Fruit fly (Drosophila melanogaster) whole organism, embryonic: ENCODE results near the gene phol.

ENCODE experiments used
- Aef1 ChIP-seq: fragments of 200-800 bp; sonication (Bioruptor generic); IDR thresholded peaks from 3 replicates; pipeline ENCODE4 v1.3.6; 2022; ENCODE audit warnings: missing biosample characterization, missing genetic modification characterization
- CG10267 ChIP-seq: fragments of 200-800 bp; sonication (Bioruptor generic); optimal IDR thresholded peaks from 2 replicates; lab custom pipeline; 2018; ENCODE audit warnings: missing biosample characterization, mild to moderate bottlenecking, missing genetic modification characterization, moderate library complexity
- CG10543 ChIP-seq: fragments of 200-800 bp; sonication (Bioruptor generic); optimal IDR thresholded peaks from 3 replicates; lab custom pipeline; 2017; ENCODE audit warnings: missing biosample characterization, mild to moderate bottlenecking, missing genetic modification characterization, moderate library complexity
- CG11093 ChIP-seq: fragments of 200-800 bp; sonication (Bioruptor generic); IDR thresholded peaks from 3 replicates; pipeline ENCODE4 v1.3.6; 2022; ENCODE audit warnings: missing biosample characterization, missing genetic modification characterization
- CG11504 ChIP-seq: fragments of 200-800 bp; sonication (Bioruptor generic); optimal IDR thresholded peaks from 3 replicates; lab custom pipeline; 2019; ENCODE audit warnings: missing biosample characterization, mild to moderate bottlenecking, missing genetic modification characterization, moderate library complexity
- CG12155 ChIP-seq: fragments of 200-800 bp; sonication (Bioruptor generic); optimal IDR thresholded peaks from 3 replicates; lab custom pipeline; 2016; ENCODE audit warnings: missing biosample characterization, missing genetic modification characterization
- CG17328 ChIP-seq: fragments of 200-800 bp; sonication (Bioruptor generic); IDR thresholded peaks from 2 replicates; pipeline ENCODE4 v1.3.6; 2022; ENCODE audit warnings: missing biosample characterization, missing genetic modification characterization
- CG18011 ChIP-seq: fragments of 200-800 bp; sonication (Bioruptor generic); optimal IDR thresholded peaks from 2 replicates; lab custom pipeline; 2017; ENCODE audit warnings: missing biosample characterization, missing genetic modification characterization, mild to moderate bottlenecking, moderate library complexity, missing genotype
- CG1832 ChIP-seq: fragments of 200-800 bp; sonication (Bioruptor generic); optimal IDR thresholded peaks from 2 replicates; lab custom pipeline; 2017; ENCODE audit warnings: missing biosample characterization, mild to moderate bottlenecking, missing genetic modification characterization, inconsistent platforms
- CG2116 ChIP-seq: fragments of 200-800 bp; sonication (Bioruptor generic); optimal IDR thresholded peaks from 3 replicates; lab custom pipeline; 2018; ENCODE audit warnings: missing biosample characterization, mild to moderate bottlenecking, missing genetic modification characterization
- CG30403 ChIP-seq: fragments of 200-800 bp; sonication (Bioruptor generic); optimal IDR thresholded peaks from 3 replicates; lab custom pipeline; 2016; ENCODE audit warnings: missing biosample characterization, missing genetic modification characterization
- CG34224 ChIP-seq: fragments of 200-800 bp; sonication (Bioruptor generic); IDR thresholded peaks from 3 replicates; pipeline ENCODE4 v1.3.6; 2022; ENCODE audit warnings: missing biosample characterization, missing genetic modification characterization; ENCODE audit not compliant: partially characterized antibody
- CG4282 ChIP-seq: fragments of 200-800 bp; sonication (Bioruptor generic); optimal IDR thresholded peaks from 2 replicates; lab custom pipeline; 2016; ENCODE audit warnings: missing biosample characterization, missing genetic modification characterization
- CG4617 ChIP-seq: fragments of 200-800 bp; sonication (Bioruptor generic); optimal IDR thresholded peaks from 3 replicates; lab custom pipeline; 2016; ENCODE audit warnings: missing biosample characterization, missing genetic modification characterization, borderline replicate concordance
- CG5180 ChIP-seq: fragments of 200-800 bp; sonication (Bioruptor generic); optimal IDR thresholded peaks from 3 replicates; lab custom pipeline; 2017; ENCODE audit warnings: missing biosample characterization, missing genetic modification characterization, mild to moderate bottlenecking, moderate library complexity, missing genetic modification reagents
- CG7357 ChIP-seq: fragments of 200-800 bp; sonication (Bioruptor generic); IDR thresholded peaks from 3 replicates; pipeline ENCODE4 v1.3.6; 2022; ENCODE audit warnings: missing biosample characterization, missing genetic modification characterization
- CG8290 ChIP-seq, 3 experiments: fragments of 200-800 bp; sonication (Bioruptor generic); optimal IDR thresholded peaks; 2 replicates each; lab custom pipeline; 2016 to 2019; ENCODE audit warnings: missing biosample characterization in 3 of 3, missing genetic modification characterization in 3 of 3, mild to moderate bottlenecking in 2 of 3, moderate library complexity in 1 of 3
- CHES-1-like ChIP-seq: fragments of 200-800 bp; sonication (Bioruptor generic); optimal IDR thresholded peaks from 2 replicates; lab custom pipeline; 2016; ENCODE audit warnings: missing biosample characterization, missing genetic modification characterization
- Camta ChIP-seq: fragments of 200-800 bp; sonication (Bioruptor generic); optimal IDR thresholded peaks from 2 replicates; lab custom pipeline; 2016; ENCODE audit warnings: missing biosample characterization, missing genetic modification characterization
- Dek ChIP-seq: fragments of 200-800 bp; sonication (Bioruptor generic); optimal IDR thresholded peaks from 3 replicates; lab custom pipeline; 2019; ENCODE audit warnings: missing biosample characterization, mild to moderate bottlenecking, missing genetic modification characterization, moderate library complexity
- Dip3 ChIP-seq: fragments of 200-800 bp; sonication (Bioruptor generic); optimal IDR thresholded peaks from 3 replicates; lab custom pipeline; 2016; ENCODE audit warnings: missing biosample characterization, missing genetic modification characterization
- E2f2 ChIP-seq: fragments of 200-800 bp; sonication (Bioruptor generic); IDR thresholded peaks from 2 replicates; pipeline ENCODE4 v1.3.6; 2022; ENCODE audit warnings: missing biosample characterization, missing genetic modification characterization
- Elba2 ChIP-seq: fragments of 200-800 bp; sonication (Bioruptor generic); optimal IDR thresholded peaks from 3 replicates; lab custom pipeline; 2016; ENCODE audit warnings: missing biosample characterization, missing genetic modification characterization
- Hand ChIP-seq: fragments of 200-800 bp; sonication (Bioruptor generic); optimal IDR thresholded peaks from 2 replicates; lab custom pipeline; 2017; ENCODE audit warnings: mild to moderate bottlenecking, missing biosample characterization, missing genetic modification reagents, missing genetic modification characterization
- Hr3 ChIP-seq: fragments of 200-800 bp; sonication (Bioruptor generic); optimal IDR thresholded peaks from 3 replicates; lab custom pipeline; 2016; ENCODE audit warnings: missing biosample characterization, missing genetic modification characterization
- MBD-R2 ChIP-seq: fragments of 200-800 bp; sonication (Bioruptor generic); IDR thresholded peaks from 2 replicates; pipeline ENCODE4 v1.3.6; 2022; ENCODE audit warnings: missing biosample characterization, missing genetic modification characterization
- Mrtf ChIP-seq: fragments of 200-800 bp; sonication (Bioruptor generic); IDR thresholded peaks from 3 replicates; pipeline ENCODE4 v1.3.6; 2022; ENCODE audit warnings: missing biosample characterization, missing genetic modification characterization
- Nf-YB ChIP-seq: fragments of 200-800 bp; sonication (Bioruptor generic); optimal IDR thresholded peaks from 3 replicates; lab custom pipeline; 2019; ENCODE audit warnings: missing biosample characterization, mild to moderate bottlenecking, missing genetic modification characterization, moderate library complexity
- Nf-YC ChIP-seq: fragments of 200-800 bp; optimal IDR thresholded peaks from 3 replicates; lab custom pipeline; 2019; ENCODE audit warnings: missing biosample characterization, mild to moderate bottlenecking, missing genetic modification characterization, moderate library complexity
- Pdp1 ChIP-seq, 2 experiments: fragments of 200-800 bp; sonication (Bioruptor generic); optimal IDR thresholded peaks; 3 replicates each; lab custom pipeline; 2016; ENCODE audit warnings: missing biosample characterization in 2 of 2, missing genetic modification characterization in 2 of 2, mild to moderate bottlenecking in 1 of 2, moderate library complexity in 1 of 2
- Sry-β ChIP-seq: fragments of 200-800 bp; sonication (Bioruptor generic); optimal IDR thresholded peaks from 2 replicates; lab custom pipeline; 2018; ENCODE audit warnings: missing biosample characterization, mild to moderate bottlenecking, missing genetic modification characterization, moderate library complexity
- Sry-δ ChIP-seq: fragments of 200-800 bp; sonication (Bioruptor generic); optimal IDR thresholded peaks from 2 replicates; lab custom pipeline; 2016; ENCODE audit warnings: missing biosample characterization, missing genetic modification characterization
- caup ChIP-seq: fragments of 200-800 bp; sonication (Bioruptor generic); optimal IDR thresholded peaks from 3 replicates; lab custom pipeline; 2017; ENCODE audit warnings: missing biosample characterization, mild to moderate bottlenecking, missing genetic modification characterization, moderate library complexity; ENCODE audit not compliant: severe bottlenecking
- chn ChIP-seq: fragments of 200-800 bp; sonication (Bioruptor generic); optimal IDR thresholded peaks from 2 replicates; lab custom pipeline; 2016; ENCODE audit warnings: missing biosample characterization, missing genetic modification characterization
- dati ChIP-seq: fragments of 200-800 bp; sonication (Bioruptor generic); IDR thresholded peaks from 2 replicates; pipeline ENCODE4 v1.3.6; 2022; ENCODE audit warnings: missing biosample characterization, missing genetic modification characterization
- disco-r ChIP-seq: fragments of 200-800 bp; sonication (Bioruptor generic); optimal IDR thresholded peaks from 2 replicates; lab custom pipeline; 2016; ENCODE audit warnings: missing biosample characterization, missing genetic modification characterization
- dmrt99B ChIP-seq: fragments of 200-800 bp; sonication (Bioruptor generic); optimal IDR thresholded peaks from 2 replicates; lab custom pipeline; 2018; ENCODE audit warnings: missing biosample characterization, mild to moderate bottlenecking, missing genetic modification characterization, moderate library complexity
- esg ChIP-seq: fragments of 200-800 bp; sonication (Bioruptor generic); conservative IDR thresholded peaks from 2 replicates; pipeline ENCODE4 v1.3.6; 2022; ENCODE audit warnings: missing biosample characterization, missing genetic modification characterization
- eve ChIP-seq, 2 experiments: fragments of >200 bp; optimal IDR thresholded peaks; 2 replicates each; lab custom pipeline; 2017; ENCODE audit warnings: missing biosample characterization in 2 of 2, missing genetic modification characterization in 2 of 2
- gem ChIP-seq: fragments of 200-800 bp; sonication (Bioruptor generic); optimal IDR thresholded peaks from 2 replicates; lab custom pipeline; 2019; ENCODE audit warnings: missing biosample characterization, mild to moderate bottlenecking, missing genetic modification characterization, moderate library complexity
- ham ChIP-seq: fragments of 200-800 bp; sonication (Bioruptor generic); IDR thresholded peaks from 2 replicates; pipeline ENCODE4 v1.3.6; 2022; ENCODE audit warnings: missing biosample characterization, missing genetic modification characterization
- kah ChIP-seq: fragments of 200-800 bp; sonication (Bioruptor generic); optimal IDR thresholded peaks from 2 replicates; lab custom pipeline; 2018; ENCODE audit warnings: missing biosample characterization, mild to moderate bottlenecking, missing genetic modification characterization
- lola ChIP-seq, 3 experiments: fragments of >200 bp in 2 of 3; fragments of 200-800 bp in 1 of 3; sonication (Bioruptor generic) in 1 of 3; optimal IDR thresholded peaks; 2 replicates each; lab custom pipeline; 2017 to 2019; ENCODE audit warnings: missing biosample characterization in 3 of 3, missing genetic modification characterization in 3 of 3, mild to moderate bottlenecking in 1 of 3, moderate library complexity in 1 of 3
- mam ChIP-seq: fragments of 200-800 bp; sonication (Bioruptor generic); optimal IDR thresholded peaks from 3 replicates; lab custom pipeline; 2016; ENCODE audit warnings: missing biosample characterization, missing genetic modification characterization
- nau ChIP-seq: fragments of 200-800 bp; sonication (Bioruptor generic); optimal IDR thresholded peaks from 3 replicates; lab custom pipeline; 2017; ENCODE audit warnings: missing biosample characterization, mild to moderate bottlenecking, missing genetic modification characterization, missing genetic modification reagents
- salm ChIP-seq: fragments of 200-800 bp; sonication (Bioruptor generic); optimal IDR thresholded peaks from 2 replicates; lab custom pipeline; 2018; ENCODE audit warnings: missing biosample characterization, mild to moderate bottlenecking, missing genetic modification characterization
- sens ChIP-seq: fragments of 200-800 bp; sonication (Bioruptor generic); peaks from one replicate; lab custom pipeline; 2016; ENCODE audit warnings: missing biosample characterization, missing genetic modification characterization
- sob ChIP-seq: fragments of 200-800 bp; sonication (Bioruptor generic); IDR thresholded peaks from 2 replicates; pipeline ENCODE4 v1.3.6; 2022; ENCODE audit warnings: missing biosample characterization, missing genetic modification characterization
- tin ChIP-seq: fragments of 200-800 bp; sonication (Bioruptor generic); optimal IDR thresholded peaks from 3 replicates; lab custom pipeline; 2016; ENCODE audit warnings: missing biosample characterization, missing genetic modification characterization

Gene phol

dm6 chr3L:9457619-9458092 is 1.6 kb upstream of the phol start, which contains the start of gene CG3437 (continued):
- peak; percentile 97 for TF ChIP-seq CG7357 (GFP tag; lab: Robert Waterston, UW)
- peak; percentile 99 for TF ChIP-seq esg
- TF ChIP-seq kah (GFP tag; lab: Kevin White, UChicago) = peak; percentile 97
- TF ChIP-seq CG10543 (GFP tag; lab: Kevin White, UChicago) = peak; percentile 97
- TF ChIP-seq Nf-YC = peak; percentile 83
- peak; percentile 98 for TF ChIP-seq Dek (tag; lab: Kevin White, UChicago)
- peak; percentile 99 for TF ChIP-seq MBD-R2 (GFP tag; lab: Robert Waterston, UW)
- TF ChIP-seq tin (GFP tag; lab: Kevin White, UChicago) = peak; percentile 98
- TF ChIP-seq eve (GFP tag; optimal IDR thresholded peaks at IDR 0.05; lab: Kevin White, UChicago) = no peak
- peak; percentile 97 for TF ChIP-seq salm
- peak; percentile 99 for TF ChIP-seq gem (tag; lab: Kevin White, UChicago)
- TF ChIP-seq nau = peak; percentile 98
- TF ChIP-seq Mrtf = peak; percentile 99
- TF ChIP-seq CG10267 (tag; lab: Kevin White, UChicago) = peak; percentile 94
- TF ChIP-seq Nf-YB (GFP tag; lab: Kevin White, UChicago) = peak; percentile 87
- peak; percentile 97 for TF ChIP-seq CG8290 (GFP tag; optimal IDR thresholded peaks at IDR 0.05; lab: Kevin White, UChicago)
- TF ChIP-seq CG8290 (tag; optimal IDR thresholded peaks at IDR 0.05; lab: Kevin White, UChicago) = peak; percentile 96 to 98
- TF ChIP-seq Sry-δ (GFP tag; lab: Kevin White, UChicago) = peak; percentile 78
- TF ChIP-seq lola (GFP tag; optimal IDR thresholded peaks at IDR 0.05; lab: Kevin White, UChicago) = peak in 1 of 3 experiments; percentile 97
- peak; percentile 99 for TF ChIP-seq Aef1 (GFP tag; lab: Robert Waterston, UW)
- TF ChIP-seq caup (GFP tag; lab: Kevin White, UChicago) = peak; percentile 99
- TF ChIP-seq CG5180 (GFP tag; lab: Kevin White, UChicago) = peak; percentile 91
- TF ChIP-seq Pdp1 (GFP tag; optimal IDR thresholded peaks at IDR 0.05; lab: Kevin White, UChicago) = peak; percentile 97 to 99
- TF ChIP-seq CG11093 (GFP tag; lab: Robert Waterston, UW) = peak; percentile 99
- peak; percentile 99 for TF ChIP-seq dati (GFP tag; lab: Robert Waterston, UW)
- peak; percentile 99 for TF ChIP-seq CG17328 (GFP tag; lab: Robert Waterston, UW)
- peak; percentile 97 for TF ChIP-seq Camta (GFP tag; lab: Kevin White, UChicago)
- peak; percentile 98 for TF ChIP-seq CG4617 (GFP tag; lab: Kevin White, UChicago)
- peak; percentile 97 for TF ChIP-seq Hand (GFP tag; lab: Kevin White, UChicago)
- TF ChIP-seq CG12155 (GFP tag; lab: Kevin White, UChicago) = peak; percentile 98
- peak; percentile 97 for TF ChIP-seq CG4282 (GFP tag; lab: Kevin White, UChicago)
- TF ChIP-seq sens = peak; percentile 100
- TF ChIP-seq CG2116 = peak; percentile 90
- TF ChIP-seq CG30403 (GFP tag; lab: Kevin White, UChicago) = peak; percentile 99
- TF ChIP-seq CG18011 (GFP tag; lab: Kevin White, UChicago) = peak; percentile 93
- peak; percentile 99 for TF ChIP-seq chn (GFP tag; lab: Kevin White, UChicago)
- peak; percentile 99 for TF ChIP-seq sob
- TF ChIP-seq dmrt99B (tag; lab: Kevin White, UChicago) = peak; percentile 98
- TF ChIP-seq ham = peak; percentile 97
- peak; percentile 98 for TF ChIP-seq CG11504
- peak; percentile 99 for TF ChIP-seq mam (GFP tag; lab: Kevin White, UChicago)
- peak; percentile 39; the same call in 1 of the 3 replicates for TF ChIP-seq CG34224 (GFP tag; lab: Robert Waterston, UW)
- TF ChIP-seq CG1832 (GFP tag; lab: Kevin White, UChicago) = no peak
- peak; percentile 99 for TF ChIP-seq Dip3 (GFP tag; lab: Kevin White, UChicago)
- TF ChIP-seq Elba2 = peak; percentile 53
- TF ChIP-seq Hr3 (GFP tag; lab: Kevin White, UChicago) = peak; percentile 98
- peak; percentile 74 for TF ChIP-seq Sry-β (GFP tag; lab: Kevin White, UChicago)
- peak; percentile 97 for TF ChIP-seq disco-r (GFP tag; lab: Kevin White, UChicago)
- peak; percentile 99 for TF ChIP-seq CHES-1-like (GFP tag; lab: Kevin White, UChicago)
- peak; percentile 89 for TF ChIP-seq E2f2 (GFP tag; lab: Robert Waterston, UW)
